Fruit fly (Drosophila melanogaster): ENCODE data around the gene Gfat1.

Gfat1 gene

dm6 chr3R:4081746-4082145, 44.5 kb upstream of the Gfat1 start (continued):
- TF ChIP-seq Dp (GFP tag; optimal IDR thresholded peaks at IDR 0.05): no peak
- no peak for TF ChIP-seq dmrt99B (tag; optimal IDR thresholded peaks at IDR 0.05)
- no peak for TF ChIP-seq HmgZ (tag; optimal IDR thresholded peaks at IDR 0.05)
- TF ChIP-seq CTCF (GFP tag; optimal IDR thresholded peaks at IDR 0.05): peak; percentile 71
- no peak for TF ChIP-seq CG15011 (GFP tag; optimal IDR thresholded peaks at IDR 0.05)
- no peak for TF ChIP-seq Fer2 (tag; optimal IDR thresholded peaks at IDR 0.05)
- TF ChIP-seq sc (optimal IDR thresholded peaks at IDR 0.05): no peak
- no peak for TF ChIP-seq sc (GFP tag; optimal IDR thresholded peaks at IDR 0.05)
- TF ChIP-seq Dip3 (GFP tag; optimal IDR thresholded peaks at IDR 0.05): no peak
- TF ChIP-seq CG8290 (GFP tag; optimal IDR thresholded peaks at IDR 0.05): peak; percentile 49
- peak in 1 of 2 experiments; percentile 44 for TF ChIP-seq CG8290 (tag; optimal IDR thresholded peaks at IDR 0.05)
- no peak for TF ChIP-seq CG3995 (GFP tag; optimal IDR thresholded peaks at IDR 0.05)
- TF ChIP-seq Ssrp (tag; optimal IDR thresholded peaks at IDR 0.05): no peak
- TF ChIP-seq Abd-B (GFP tag; optimal IDR thresholded peaks at IDR 0.05): no peak
- TF ChIP-seq Bdp1 (GFP tag; optimal IDR thresholded peaks at IDR 0.05): no peak
- no peak for TF ChIP-seq disco-r (GFP tag; optimal IDR thresholded peaks at IDR 0.05)
- peak; percentile 9 for TF ChIP-seq CG9437 (GFP tag; optimal IDR thresholded peaks at IDR 0.05)
- TF ChIP-seq MESR4 (GFP tag; optimal IDR thresholded peaks at IDR 0.05): no peak
- TF ChIP-seq CG2199 (GFP tag; IDR thresholded peaks at IDR 0.05): peak; percentile 92
- TF ChIP-seq crp (GFP tag; optimal IDR thresholded peaks at IDR 0.05): no peak
- TF ChIP-seq bbx (GFP tag; IDR thresholded peaks at IDR 0.05; ENCODE audit: partially characterized antibody): no peak
- TF ChIP-seq twi (tag; optimal IDR thresholded peaks at IDR 0.05): no peak
- TF ChIP-seq CG4328 (GFP tag; optimal IDR thresholded peaks at IDR 0.05): no peak
- TF ChIP-seq PHDP (tag; optimal IDR thresholded peaks at IDR 0.05): no peak
- no peak for TF ChIP-seq HLH4C (GFP tag; IDR thresholded peaks at IDR 0.05; ENCODE audit: partially characterized antibody)
- no peak for TF ChIP-seq Mad (GFP tag; optimal IDR thresholded peaks at IDR 0.05)
- TF ChIP-seq btn (GFP tag; optimal IDR thresholded peaks at IDR 0.05): no peak
- no peak for TF ChIP-seq Poxn (GFP tag; IDR thresholded peaks at IDR 0.05)
- TF ChIP-seq eyg (GFP tag; optimal IDR thresholded peaks at IDR 0.05): no peak
- no peak for TF ChIP-seq E2f2 (GFP tag; IDR thresholded peaks at IDR 0.05)
- no peak for TF ChIP-seq ems (GFP tag; optimal IDR thresholded peaks at IDR 0.05)
- TF ChIP-seq bowl (GFP tag; IDR thresholded peaks at IDR 0.05): no peak
- no peak for TF ChIP-seq Doc2 (GFP tag; IDR thresholded peaks at IDR 0.05)
- no peak for TF ChIP-seq HHEX (GFP tag; optimal IDR thresholded peaks at IDR 0.05)
- no peak for TF ChIP-seq fu2 (GFP tag; optimal IDR thresholded peaks at IDR 0.05)
- TF ChIP-seq ftz-f1 (GFP tag; optimal IDR thresholded peaks at IDR 0.05): no peak
- peak; percentile 11 for TF ChIP-seq Hmr (GFP tag; optimal IDR thresholded peaks at IDR 0.05)
- TF ChIP-seq Tbp (GFP tag; optimal IDR thresholded peaks at IDR 0.05): no peak
- no peak for TF ChIP-seq CrebB (tag; optimal IDR thresholded peaks at IDR 0.05)
- TF ChIP-seq Med (GFP tag): no peak
- TF ChIP-seq jumu (GFP tag; optimal IDR thresholded peaks at IDR 0.05): no peak
- TF ChIP-seq pita (GFP tag; optimal IDR thresholded peaks at IDR 0.05): peak; percentile 55
- no peak for TF ChIP-seq nom (GFP tag; optimal IDR thresholded peaks at IDR 0.05)
- TF ChIP-seq gfzf (GFP tag; optimal IDR thresholded peaks at IDR 0.05): peak; percentile 4
- TF ChIP-seq YL-1 (GFP tag; optimal IDR thresholded peaks at IDR 0.05): no peak
- peak; percentile 71 for TF ChIP-seq stwl (tag; optimal IDR thresholded peaks at IDR 0.05)
- no peak for TF ChIP-seq bcd (GFP tag; optimal IDR thresholded peaks at IDR 0.05)
- no peak for TF ChIP-seq CG17612 (GFP tag; IDR thresholded peaks at IDR 0.05)
- no peak for TF ChIP-seq CG12219 (GFP tag; optimal IDR thresholded peaks at IDR 0.05)
- no peak for TF ChIP-seq CG9876 (GFP tag; optimal IDR thresholded peaks at IDR 0.05)
- no peak for TF ChIP-seq CG8281 (tag; optimal IDR thresholded peaks at IDR 0.05)
- no peak for TF ChIP-seq pan (optimal IDR thresholded peaks at IDR 0.05)
- TF ChIP-seq pan (GFP tag; optimal IDR thresholded peaks at IDR 0.05 in 1 of 2, IDR thresholded peaks at IDR 0.05 in 1 of 2): no peak
